Worm (Caenorhabditis elegans): ENCODE measurements around the gene srx-86.

Gene srx-86

ce11 chrV:11515145-11515544, 47.6 kb upstream of the srx-86 start:
- TF ChIP-seq lag-1 (GFP tag; IDR thresholded peaks at IDR 0.05) (0 out of 2 replicates have a peak, but pooled peaks have one; percentile 27), unc-62 (GFP tag; optimal IDR thresholded peaks at IDR 0.05) (no peak), ztf-28 (GFP tag; IDR thresholded peaks at IDR 0.05) (no peak)

DNA sequence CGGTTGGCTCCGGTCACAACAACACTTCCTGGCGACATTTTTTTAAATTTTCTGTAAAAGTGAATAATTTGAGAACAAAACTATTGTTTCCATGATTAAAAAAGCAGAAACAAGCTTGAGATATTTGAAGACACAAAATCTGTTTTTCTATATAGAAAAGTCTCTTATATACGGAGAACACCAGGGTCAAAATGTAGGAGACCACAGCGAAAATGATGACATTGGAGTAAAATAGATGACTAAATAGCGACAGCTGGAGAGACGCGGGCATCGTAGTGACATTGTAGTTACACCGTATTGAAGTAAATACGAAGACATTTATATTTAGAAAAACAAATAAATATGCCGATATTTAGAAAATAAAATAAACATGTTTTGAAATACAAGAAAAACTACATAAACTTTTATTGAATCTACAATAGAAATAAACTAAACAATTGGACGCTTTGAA, 46.6 kb upstream of the srx-86 start, which contains the start of gene sdz-8:
sdz-8 (minus strand) TSS at position 51 of the 451 bp plus-strand sequence.
- no peak for TF ChIP-seq attf-5 (GFP tag; optimal IDR thresholded peaks at IDR 0.05)
- no peak for TF ChIP-seq Y56A3A.18 (GFP tag; IDR thresholded peaks at IDR 0.05)
- TF ChIP-seq snpc-4 (GFP tag; optimal IDR thresholded peaks at IDR 0.05): no peak
- TF ChIP-seq snpc-4 (tag; optimal IDR thresholded peaks at IDR 0.05): no peak
- TF ChIP-seq dox-1 (GFP tag; IDR thresholded peaks at IDR 0.05): no peak
- no peak for TF ChIP-seq xnd-1 (tag; optimal IDR thresholded peaks at IDR 0.05)
- no peak for TF ChIP-seq aptf-3 (GFP tag; IDR thresholded peaks at IDR 0.05)
- TF ChIP-seq die-1 (tag; optimal IDR thresholded peaks at IDR 0.05): no peak

DNA sequence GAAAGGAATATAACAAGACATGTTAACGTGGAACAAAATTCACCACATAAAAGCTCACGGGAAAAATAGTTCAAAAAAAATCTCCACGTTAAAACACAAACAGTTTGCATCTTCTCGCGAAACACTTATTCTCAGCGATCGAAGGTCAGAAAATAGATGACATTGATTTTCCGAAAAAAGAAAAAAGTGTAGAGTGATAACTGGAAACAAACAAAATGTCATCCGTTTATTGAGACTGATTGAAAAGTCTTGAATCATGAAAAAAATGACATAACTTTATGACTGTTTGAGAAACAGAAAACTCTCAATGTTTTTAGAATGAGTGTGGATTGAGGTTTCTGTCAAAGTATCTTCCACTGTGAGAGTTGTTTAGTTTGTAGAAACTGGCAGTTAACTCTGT, 45.0 kb upstream of the srx-86 start, which contains the start of gene C55A6.4:
C55A6.4 (minus strand) TSS at position 101 of the 400 bp plus-strand sequence.
- TF ChIP-seq lin-26 (GFP tag; IDR thresholded peaks at IDR 0.05) (no peak), xnd-1 (tag; optimal IDR thresholded peaks at IDR 0.05) (no peak), F55B11.4 (tag; optimal IDR thresholded peaks at IDR 0.05; ENCODE audit: borderline replicate concordance, insufficient read depth) (no peak), nhr-80 (tag; optimal IDR thresholded peaks at IDR 0.05) (no peak), pbrm-1 (GFP tag; IDR thresholded peaks at IDR 0.05) (no peak), cebp-1 (GFP tag; IDR thresholded peaks at IDR 0.05) (no peak), cebp-1 (tag; optimal IDR thresholded peaks at IDR 0.05) (no peak), sdz-38 (tag; optimal IDR thresholded peaks at IDR 0.05) (no peak), tbp1 (GFP tag; optimal IDR thresholded peaks at IDR 0.05) (no peak), Y56A3A.18 (GFP tag; IDR thresholded peaks at IDR 0.05) (no peak), akir-1 (GFP tag; optimal IDR thresholded peaks at IDR 0.05) (no peak), hrde-1 (tag; optimal IDR thresholded peaks at IDR 0.05; ENCODE audit: borderline replicate concordance) (no peak), B0035.1 (tag; optimal IDR thresholded peaks at IDR 0.05) (no peak), B0336.3 (GFP tag; IDR thresholded peaks at IDR 0.05) (no peak), hmg-1.2 (GFP tag; IDR thresholded peaks at IDR 0.05) (no peak), hlh-26 (GFP tag; conservative IDR thresholded peaks at IDR 0.05) (no peak)

DNA sequence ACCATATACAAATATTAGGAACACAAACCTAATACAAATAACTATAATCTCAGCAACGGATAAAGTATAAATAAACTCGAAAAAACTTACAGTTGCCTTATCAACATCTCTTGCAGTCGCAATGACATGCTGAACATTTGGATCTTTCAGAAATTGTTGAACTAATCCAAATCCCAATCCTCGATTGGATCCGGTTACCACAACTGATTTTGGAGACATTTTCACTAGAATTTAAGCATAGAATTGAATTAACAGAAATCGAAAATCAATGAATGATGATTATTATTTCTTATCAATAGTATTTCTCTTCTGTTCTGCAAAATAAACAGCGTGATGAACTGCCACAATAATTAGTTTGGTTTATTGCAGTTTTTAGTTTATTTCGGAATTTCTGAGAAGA, 42.5 kb upstream of the srx-86 start, which contains the start of the genes C55A6.11 and C55A6.7:
C55A6.11 (plus strand) TSS at position 301 of the 400 bp plus-strand sequence.
C55A6.7 (minus strand) TSS at position 316 of the 400 bp plus-strand sequence.
- TF ChIP-seq chd-7 (tag; optimal IDR thresholded peaks at IDR 0.05) (no peak), lsl-1 (GFP tag; optimal IDR thresholded peaks at IDR 0.05) (no peak), C06A6.2 (GFP tag; conservative IDR thresholded peaks at IDR 0.05) (no peak), pbrm-1 (GFP tag; IDR thresholded peaks at IDR 0.05) (no peak)

DNA sequence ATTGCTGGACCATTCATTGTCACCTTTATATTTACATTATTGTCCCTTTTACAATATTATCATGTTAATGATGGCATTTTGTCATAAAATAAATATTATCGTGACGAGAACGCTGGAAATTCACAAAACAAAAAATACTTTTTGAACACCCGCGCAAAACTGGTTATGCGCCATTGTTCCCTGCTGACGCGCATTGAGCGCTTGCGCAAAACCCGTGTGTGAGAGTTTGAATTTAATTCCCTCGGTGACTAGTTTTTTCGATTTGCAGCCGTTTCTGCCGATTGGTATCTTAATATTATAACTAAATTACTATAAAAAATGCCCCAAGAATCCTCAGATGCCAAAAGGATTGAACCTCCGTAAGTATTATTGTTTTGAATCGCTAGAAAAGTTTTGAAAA, 41.3 kb upstream of the srx-86 start, which contains the start of gene pafo-1:
pafo-1 (plus strand) TSS at position 256 of the 400 bp plus-strand sequence.
- TF ChIP-seq tbp1 (GFP tag; optimal IDR thresholded peaks at IDR 0.05): peak; percentile 66
- 0 out of 2 replicates have a peak, but pooled peaks have one; percentile 42 for TF ChIP-seq lir-1 (GFP tag; conservative IDR thresholded peaks at IDR 0.05)
- TF ChIP-seq D2030.7 (GFP tag; IDR thresholded peaks at IDR 0.05): peak; percentile 85
- peak; percentile 69 for TF ChIP-seq ztf-26 (tag; optimal IDR thresholded peaks at IDR 0.05)
- TF ChIP-seq F49E8.2 (tag; optimal IDR thresholded peaks at IDR 0.05; ENCODE audit: insufficient read depth): no peak
- no peak for TF ChIP-seq F39B2.1 (GFP tag; IDR thresholded peaks at IDR 0.05)
- TF ChIP-seq snpc-3.4 (tag; optimal IDR thresholded peaks at IDR 0.05): peak; percentile 57
- TF ChIP-seq nhr-80 (tag; optimal IDR thresholded peaks at IDR 0.05): peak; percentile 27
- TF ChIP-seq atf-7 (tag; optimal IDR thresholded peaks at IDR 0.05): peak; percentile 42
- no peak for TF ChIP-seq lag-1 (GFP tag; IDR thresholded peaks at IDR 0.05)
- no peak for TF ChIP-seq rpc-1 (optimal IDR thresholded peaks at IDR 0.05)
- no peak for TF ChIP-seq rpc-1 (tag; optimal IDR thresholded peaks at IDR 0.05)
- no peak for TF ChIP-seq tbx-9 (tag; optimal IDR thresholded peaks at IDR 0.05; ENCODE audit: borderline replicate concordance)
- TF ChIP-seq somi-1 (GFP tag; optimal IDR thresholded peaks at IDR 0.05): peak; percentile 23
- peak; percentile 88 for TF ChIP-seq rcor-1 (GFP tag; IDR thresholded peaks at IDR 0.05)
- TF ChIP-seq lin-54 (GFP tag; optimal IDR thresholded peaks at IDR 0.05): peak; percentile 100
- peak; percentile 35; the same call in 1 of the 2 replicates for TF ChIP-seq ceh-91 (GFP tag; IDR thresholded peaks at IDR 0.05)
- TF ChIP-seq lin-35 (GFP tag; optimal IDR thresholded peaks at IDR 0.05): peak; percentile 92 to 98 (median 93)
